Worm (Caenorhabditis elegans): ENCODE results near the gene F47D12.3.

Gene F47D12.3

ce11 chrIII:6298131-6298530 lies at the start of gene F47D12.3:
Gene F47D12.3 (plus strand): TSS chrIII:6298461.
- TF ChIP-seq unc-62 (GFP tag; optimal IDR thresholded peaks at IDR 0.05): no peak

ce11 chrIII:6251511-6251910 lies 46.8 kb upstream of the F47D12.3 start, which contains the start of gene amdh-1:
Gene amdh-1 (plus strand): TSS chrIII:6251811.
- no peak for TF ChIP-seq unc-62 (GFP tag; optimal IDR thresholded peaks at IDR 0.05)

ce11 chrIII:6254737-6255136 lies 43.5 kb upstream of the F47D12.3 start, which contains the start of gene srg-8:
Gene srg-8 (minus strand): TSS chrIII:6254837.
- no peak for TF ChIP-seq unc-62 (GFP tag; optimal IDR thresholded peaks at IDR 0.05)

ce11 chrIII:6256675-6257074 lies 41.6 kb upstream of the F47D12.3 start, which contains the start of gene srg-9:
Gene srg-9 (minus strand): TSS chrIII:6256775.
- no peak for TF ChIP-seq unc-62 (GFP tag; optimal IDR thresholded peaks at IDR 0.05)

ce11 chrIII:6258262-6258661 lies 40.0 kb upstream of the F47D12.3 start, which contains the start of gene srg-1:
Gene srg-1 (minus strand): TSS chrIII:6258362.
- no peak for TF ChIP-seq unc-62 (GFP tag; optimal IDR thresholded peaks at IDR 0.05)

ce11 chrIII:6260115-6260514 lies 38.1 kb upstream of the F47D12.3 start, which contains the start of gene srg-2:
Gene srg-2 (minus strand): TSS chrIII:6260215.
- TF ChIP-seq unc-62 (GFP tag; optimal IDR thresholded peaks at IDR 0.05): no peak

ce11 chrIII:6261985-6262384 lies 36.3 kb upstream of the F47D12.3 start, which contains the start of gene srg-4:
Gene srg-4 (minus strand): TSS chrIII:6262085.
- no peak for TF ChIP-seq unc-62 (GFP tag; optimal IDR thresholded peaks at IDR 0.05)

- TF ChIP-seq unc-62 (GFP tag; optimal IDR thresholded peaks at IDR 0.05): no peak
These were observed 33.8 kb upstream of the F47D12.3 start, which contains the start of gene srg-5 for ce11 chrIII:6264447-6264846. Gene srg-5 (minus strand): TSS chrIII:6264547.

ce11 chrIII:6265911-6266310 lies 32.4 kb upstream of the F47D12.3 start, which contains the start of gene srg-6:
Gene srg-6 (minus strand): TSS chrIII:6266011.
- no peak for TF ChIP-seq unc-62 (GFP tag; optimal IDR thresholded peaks at IDR 0.05)

ce11 chrIII:6268061-6268460 lies 30.2 kb upstream of the F47D12.3 start, which contains the start of gene srg-7:
Gene srg-7 (minus strand): TSS chrIII:6268161.
- no peak for TF ChIP-seq unc-62 (GFP tag; optimal IDR thresholded peaks at IDR 0.05)

ce11 chrIII:6270277-6270676 lies 28.0 kb upstream of the F47D12.3 start, which contains the start of gene srg-3:
Gene srg-3 (minus strand): TSS chrIII:6270377.
- TF ChIP-seq unc-62 (GFP tag; optimal IDR thresholded peaks at IDR 0.05): no peak

ce11 chrIII:6272868-6273267 lies 25.4 kb upstream of the F47D12.3 start, which contains the start of gene C18F10.2:
Gene C18F10.2 (plus strand): TSS chrIII:6273168.
- no peak for TF ChIP-seq unc-62 (GFP tag; optimal IDR thresholded peaks at IDR 0.05)

ce11 chrIII:6278301-6278827 lies 19.9 kb upstream of the F47D12.3 start, which contains the start of gene C18F10.7:
Gene C18F10.7 (minus strand): TSS chrIII:6278351.
- TF ChIP-seq unc-62 (GFP tag; optimal IDR thresholded peaks at IDR 0.05): no peak

- no peak for TF ChIP-seq unc-62 (GFP tag; optimal IDR thresholded peaks at IDR 0.05)
These were observed 18.8 kb upstream of the F47D12.3 start for ce11 chrIII:6279453-6279852.

- TF ChIP-seq unc-62 (GFP tag; optimal IDR thresholded peaks at IDR 0.05): no peak
These were observed 18.1 kb upstream of the F47D12.3 start, which contains the start of gene hmg-1.2 for ce11 chrIII:6280070-6280596. Gene hmg-1.2 (plus strand): TSS chrIII:6280380.

ce11 chrIII:6283024-6283423 lies 15.2 kb upstream of the F47D12.3 start:
- no peak for TF ChIP-seq unc-62 (GFP tag; optimal IDR thresholded peaks at IDR 0.05)

ce11 chrIII:6285890-6286289 lies 12.4 kb upstream of the F47D12.3 start, which contains the start of gene gadr-3:
Gene gadr-3 (minus strand): TSS chrIII:6285990.
- no peak for TF ChIP-seq unc-62 (GFP tag; optimal IDR thresholded peaks at IDR 0.05)
